Fruit fly (Drosophila melanogaster) S2 (cell line): ENCODE data around the gene COX5A.

Source experiments
- CG8478 ChIP-seq: fragments of >200 bp; optimal IDR thresholded peaks from 2 replicates; lab custom pipeline; 2018
- CTCF ChIP-seq, 2 experiments: fragments of >200 bp; optimal IDR thresholded peaks; 2 replicates each; lab custom pipeline; 2018

DNA sequence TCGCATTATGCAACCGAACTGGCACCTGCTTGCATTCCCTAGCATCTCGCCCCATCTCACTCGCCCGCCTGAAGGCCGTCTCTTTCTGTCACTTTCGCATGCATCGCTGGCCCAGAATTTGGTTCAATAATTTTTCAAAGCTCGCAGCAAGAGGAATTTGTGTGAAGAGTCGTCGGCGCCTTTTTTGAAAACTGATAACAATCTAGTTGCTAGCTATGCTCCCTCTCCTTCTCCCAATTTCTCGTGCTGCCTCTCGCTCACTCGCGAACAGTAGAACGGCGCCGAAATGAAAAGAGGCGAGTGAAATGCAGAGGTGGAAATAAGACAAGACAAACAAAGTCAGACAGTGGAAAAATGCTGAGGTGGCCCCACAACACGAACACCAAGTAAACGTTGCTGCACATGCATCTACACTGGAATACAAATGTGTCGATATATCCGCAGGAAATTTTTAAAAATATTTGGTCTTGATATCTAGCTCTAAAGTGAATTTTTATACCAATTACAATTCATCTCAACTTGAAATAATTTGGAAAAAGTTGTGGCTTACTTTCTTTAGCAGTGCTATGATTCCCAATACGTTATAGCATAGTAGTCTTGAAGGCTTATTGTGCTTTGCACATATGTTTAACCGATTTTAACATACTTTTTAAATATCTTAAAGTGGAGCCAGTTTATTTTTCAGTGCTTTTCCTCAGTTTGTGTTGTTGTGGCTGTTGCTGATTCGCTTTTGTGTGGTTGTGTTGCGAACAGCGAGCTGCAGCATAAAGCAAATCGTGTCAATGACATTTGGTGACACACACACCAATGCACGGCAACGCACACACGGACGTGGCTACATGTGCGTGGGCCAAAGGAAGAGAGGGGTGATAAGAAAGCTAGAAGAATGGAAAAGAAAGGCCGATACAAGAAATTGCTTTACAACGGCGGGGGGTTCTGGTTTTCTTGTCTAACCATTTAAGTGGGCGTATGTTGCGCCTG, 32.0 kb downstream of the COX5A start:
- TF ChIP-seq CG8478 (lab: Kevin White, UChicago): no peak
- no peak for TF ChIP-seq CTCF (optimal IDR thresholded peaks at IDR 0.05; lab: Kevin White, UChicago)
